Worm (Caenorhabditis elegans) whole organism, late embryonic: ENCODE data around the gene H38K22.7.
A peak's percentile ranks its signal among the peaks of the same experiment; 100 is the strongest.

Experiments
- C08G9.2 ChIP-seq: sonication (generic microtip); optimal IDR thresholded peaks from 2 replicates; lab custom pipeline; 2016; ENCODE audit warnings: mild to moderate bottlenecking, missing genetic modification characterization, moderate library complexity, missing compliant biosample characterization
- C38D4.7 ChIP-seq: fragments of 200-800 bp; sonication (Bioruptor generic); optimal IDR thresholded peaks from 2 replicates; lab custom pipeline; 2018; ENCODE audit warnings: mild to moderate bottlenecking, missing genetic modification characterization, moderate library complexity, missing compliant biosample characterization
- F13H6.1 ChIP-seq: sonication (generic microtip); optimal IDR thresholded peaks from 2 replicates; lab custom pipeline; 2016; ENCODE audit warnings: missing genetic modification characterization, missing compliant biosample characterization
- K02D7.2 ChIP-seq: sonication (generic microtip); optimal IDR thresholded peaks from 2 replicates; lab custom pipeline; 2017; ENCODE audit warnings: mild to moderate bottlenecking, missing genetic modification characterization, missing compliant biosample characterization
- K09A11.1 ChIP-seq: sonication (generic microtip); optimal IDR thresholded peaks from 2 replicates; lab custom pipeline; 2017; ENCODE audit warnings: antibody characterized with exemption, mild to moderate bottlenecking, missing genetic modification characterization, missing compliant biosample characterization; ENCODE audit not compliant: insufficient read depth
- T23F11.4 ChIP-seq: fragments of 200-800 bp; sonication (Bioruptor generic); optimal IDR thresholded peaks from 2 replicates; lab custom pipeline; 2018; ENCODE audit warnings: mild to moderate bottlenecking, missing genetic modification characterization, missing compliant biosample characterization
- ahr-1 ChIP-seq: sonication (generic microtip); optimal IDR thresholded peaks from 2 replicates; lab custom pipeline; 2016; ENCODE audit warnings: missing genetic modification characterization, missing compliant biosample characterization
- ceh-14 ChIP-seq: sonication (generic microtip); optimal IDR thresholded peaks from 2 replicates; lab custom pipeline; 2016; ENCODE audit warnings: missing genotype, missing genetic modification characterization, missing compliant biosample characterization
- ceh-18 ChIP-seq: sonication (generic microtip); optimal IDR thresholded peaks from 2 replicates; lab custom pipeline; 2016; ENCODE audit warnings: missing genetic modification characterization, missing compliant biosample characterization
- ceh-2 ChIP-seq: sonication (generic microtip); optimal IDR thresholded peaks from 2 replicates; lab custom pipeline; 2016; ENCODE audit warnings: missing genotype, missing genetic modification characterization, missing compliant biosample characterization
- ceh-22 ChIP-seq: sonication (generic microtip); optimal IDR thresholded peaks from 2 replicates; lab custom pipeline; 2017; ENCODE audit warnings: missing biosample characterization, missing genetic modification characterization
- ceh-31 ChIP-seq: sonication (generic microtip); optimal IDR thresholded peaks from 2 replicates; lab custom pipeline; 2016; ENCODE audit warnings: missing genetic modification characterization, missing compliant biosample characterization
- dve-1 ChIP-seq: sonication (generic microtip); optimal IDR thresholded peaks from 2 replicates; lab custom pipeline; 2017; ENCODE audit warnings: antibody characterized with exemption, mild to moderate bottlenecking, missing genetic modification characterization, missing compliant biosample characterization
- elt-2 ChIP-seq: sonication (generic microtip); optimal IDR thresholded peaks from 2 replicates; lab custom pipeline; 2016; ENCODE audit warnings: missing genetic modification reagents, missing genetic modification characterization, missing compliant biosample characterization
- ets-4 ChIP-seq: sonication (generic microtip); optimal IDR thresholded peaks from 2 replicates; lab custom pipeline; 2016; ENCODE audit warnings: missing genetic modification characterization, missing compliant biosample characterization
- eyg-1 ChIP-seq: sonication (generic microtip); optimal IDR thresholded peaks from 2 replicates; lab custom pipeline; 2016; ENCODE audit warnings: missing genotype, missing genetic modification characterization, missing compliant biosample characterization
- hlh-13 ChIP-seq: fragments of 200-800 bp; sonication (Bioruptor generic); optimal IDR thresholded peaks from 2 replicates; lab custom pipeline; 2018; ENCODE audit warnings: mild to moderate bottlenecking, missing genetic modification characterization, missing compliant biosample characterization
- hlh-8 ChIP-seq: sonication (generic microtip); optimal IDR thresholded peaks from 2 replicates; lab custom pipeline; 2016; ENCODE audit warnings: missing genotype, missing genetic modification characterization, missing compliant biosample characterization
- lim-6 ChIP-seq: sonication (generic microtip); optimal IDR thresholded peaks from 2 replicates; lab custom pipeline; 2016; ENCODE audit warnings: missing genetic modification characterization, missing compliant biosample characterization
- madf-2 ChIP-seq: sonication (generic microtip); optimal IDR thresholded peaks from 2 replicates; lab custom pipeline; 2017; ENCODE audit warnings: missing genetic modification characterization, missing compliant biosample characterization
- nfya-1 ChIP-seq: sonication (generic microtip); optimal IDR thresholded peaks from 2 replicates; lab custom pipeline; 2017; ENCODE audit warnings: missing genetic modification characterization, mild to moderate bottlenecking, missing compliant biosample characterization, antibody characterized with exemption, moderate library complexity
- nhr-232 ChIP-seq: sonication (generic microtip); optimal IDR thresholded peaks from 2 replicates; lab custom pipeline; 2016; ENCODE audit warnings: missing genetic modification characterization, missing compliant biosample characterization
- npax-4 ChIP-seq: sonication (generic microtip); optimal IDR thresholded peaks from 2 replicates; lab custom pipeline; 2016; ENCODE audit warnings: missing genetic modification characterization, missing compliant biosample characterization
- pha-2 ChIP-seq: sonication (generic microtip); optimal IDR thresholded peaks from 2 replicates; lab custom pipeline; 2017; ENCODE audit warnings: mild to moderate bottlenecking, missing genetic modification characterization, missing compliant biosample characterization
- ref-2 ChIP-seq: sonication (generic microtip); optimal IDR thresholded peaks from 2 replicates; lab custom pipeline; 2016; ENCODE audit warnings: missing genetic modification characterization, missing compliant biosample characterization
- rnt-1 ChIP-seq: sonication (generic microtip); optimal IDR thresholded peaks from 2 replicates; lab custom pipeline; 2016; ENCODE audit warnings: missing genetic modification characterization, missing compliant biosample characterization
- sox-2 ChIP-seq: fragments of 200-800 bp; sonication (Bioruptor generic); IDR thresholded peaks from 2 replicates; pipeline ENCODE4 v1.3.6; 2022; ENCODE audit warnings: missing genetic modification reagents, missing genetic modification characterization, missing compliant biosample characterization
- sox-4 ChIP-seq: sonication (generic microtip); optimal IDR thresholded peaks from 2 replicates; lab custom pipeline; 2017; ENCODE audit warnings: mild to moderate bottlenecking, missing genetic modification characterization, inconsistent platforms, missing compliant biosample characterization
- syd-9 ChIP-seq: sonication (generic microtip); optimal IDR thresholded peaks from 2 replicates; lab custom pipeline; 2016; ENCODE audit warnings: mild to moderate bottlenecking, missing genetic modification characterization, moderate library complexity, missing compliant biosample characterization
- tbx-2 ChIP-seq: sonication (generic microtip); optimal IDR thresholded peaks from 2 replicates; lab custom pipeline; 2016; ENCODE audit warnings: missing genetic modification characterization, missing compliant biosample characterization
- tbx-7 ChIP-seq: sonication (generic microtip); optimal IDR thresholded peaks from 2 replicates; lab custom pipeline; 2016; ENCODE audit warnings: missing genotype, missing genetic modification characterization, missing compliant biosample characterization
- ttx-3 ChIP-seq: sonication (generic microtip); optimal IDR thresholded peaks from 2 replicates; lab custom pipeline; 2016; ENCODE audit warnings: missing genetic modification reagents, missing genetic modification characterization, missing compliant biosample characterization
- unc-42 ChIP-seq: sonication (generic microtip); optimal IDR thresholded peaks from 2 replicates; lab custom pipeline; 2016; ENCODE audit warnings: missing genotype, missing genetic modification characterization, missing compliant biosample characterization
- unc-55 ChIP-seq: sonication (generic microtip); optimal IDR thresholded peaks from 2 replicates; lab custom pipeline; 2017; ENCODE audit warnings: missing biosample characterization, missing genetic modification reagents, missing genetic modification characterization
- unc-86 ChIP-seq: sonication (generic microtip); optimal IDR thresholded peaks from 2 replicates; lab custom pipeline; 2016; ENCODE audit warnings: missing genetic modification characterization, missing compliant biosample characterization
- zip-5 ChIP-seq: sonication (generic microtip); optimal IDR thresholded peaks from 2 replicates; lab custom pipeline; 2016; ENCODE audit warnings: missing genetic modification characterization, missing compliant biosample characterization

The H38K22.7 gene

ce11 chrIII:4330984-4331383, 9.5 kb downstream of the H38K22.7 start, which contains the start of gene gly-6 (continued):
- TF ChIP-seq hlh-13, result no peak

- peak; percentile 26 for TF ChIP-seq tbx-2 (tag; lab: Kevin White, UChicago)
- TF ChIP-seq ceh-2 (tag; lab: Kevin White, UChicago), result no peak
- TF ChIP-seq nfya-1 (tag; lab: Kevin White, UChicago), result peak; percentile 33
These were observed 11.1 kb downstream of the H38K22.7 start, which contains the start of gene cdk-12 for ce11 chrIII:4332543-4333042. Gene cdk-12 (plus strand): TSS chrIII:4332992.

- TF ChIP-seq nfya-1 (tag; lab: Kevin White, UChicago), result peak; percentile 26
- peak; percentile 14 for TF ChIP-seq unc-42 (tag; lab: Kevin White, UChicago)
- peak; percentile 41 for TF ChIP-seq unc-55 (GFP tag; lab: Kevin White, UChicago)
- TF ChIP-seq ahr-1 (tag; lab: Kevin White, UChicago), result no peak
- TF ChIP-seq F13H6.1 (tag; lab: Kevin White, UChicago), result peak; percentile 10
- TF ChIP-seq C08G9.2 (tag; lab: Kevin White, UChicago), result peak; percentile 19
- peak; percentile 13 for TF ChIP-seq ceh-14
- TF ChIP-seq T23F11.4 (GFP tag; lab: Kevin White, UChicago), result no peak
- peak; percentile 51 for TF ChIP-seq ceh-31 (tag; lab: Kevin White, UChicago)
These were observed 14.1 kb downstream of the H38K22.7 start for ce11 chrIII:4335614-4336013.

- TF ChIP-seq C08G9.2 (tag; lab: Kevin White, UChicago), result peak; percentile 84
- TF ChIP-seq unc-86 (tag; lab: Kevin White, UChicago), result no peak
- no peak for TF ChIP-seq nhr-232 (tag; lab: Kevin White, UChicago)
- TF ChIP-seq madf-2, result no peak
- TF ChIP-seq unc-42 (tag; lab: Kevin White, UChicago), result peak; percentile 20
- no peak for TF ChIP-seq eyg-1 (tag; lab: Kevin White, UChicago)
- peak; percentile 60 for TF ChIP-seq tbx-2 (tag; lab: Kevin White, UChicago)
- TF ChIP-seq ref-2 (tag; lab: Kevin White, UChicago), result peak; percentile 35
- TF ChIP-seq ttx-3 (tag; lab: Kevin White, UChicago), result no peak
- no peak for TF ChIP-seq lim-6
- TF ChIP-seq ceh-2 (tag; lab: Kevin White, UChicago), result peak; percentile 80
- peak; percentile 44 for TF ChIP-seq ets-4 (tag; lab: Kevin White, UChicago)
- TF ChIP-seq tbx-7 (tag; lab: Kevin White, UChicago), result peak; percentile 73
- TF ChIP-seq hlh-13, result no peak
- peak; percentile 44 for TF ChIP-seq zip-5 (tag; lab: Kevin White, UChicago)
- peak; percentile 19 for TF ChIP-seq elt-2 (tag; lab: Kevin White, UChicago)
- no peak for TF ChIP-seq dve-1
- TF ChIP-seq T23F11.4 (GFP tag; lab: Kevin White, UChicago), result no peak
- peak; percentile 77 for TF ChIP-seq ceh-31 (tag; lab: Kevin White, UChicago)
- TF ChIP-seq sox-2 (GFP tag; lab: Robert Waterston, UW), result no peak
- peak; percentile 31 for TF ChIP-seq rnt-1 (tag; lab: Kevin White, UChicago)
- peak; percentile 19 for TF ChIP-seq hlh-8 (tag; lab: Kevin White, UChicago)
- no peak for TF ChIP-seq syd-9 (tag; lab: Kevin White, UChicago)
- TF ChIP-seq ceh-18 (tag; lab: Kevin White, UChicago), result no peak
These were observed 21.6 kb downstream of the H38K22.7 start, which contains the start of the genes B0285.3 and lcmt-1 for ce11 chrIII:4343070-4343469. Gene B0285.3 (minus strand): TSS chrIII:4343336. Gene lcmt-1 (plus strand): TSS chrIII:4343446.

- TF ChIP-seq syd-9 (tag; lab: Kevin White, UChicago) (no peak), ceh-18 (tag; lab: Kevin White, UChicago) (no peak), sox-4 (tag; lab: Kevin White, UChicago) (no peak), pha-2 (no peak), K02D7.2 (tag; lab: Kevin White, UChicago) (no peak), unc-55 (GFP tag; lab: Kevin White, UChicago) (no peak), lim-6 (no peak), F13H6.1 (tag; lab: Kevin White, UChicago) (no peak), ahr-1 (tag; lab: Kevin White, UChicago) (no peak), K09A11.1 (tag; lab: Kevin White, UChicago) (no peak), C38D4.7 (GFP tag; lab: Kevin White, UChicago) (no peak), npax-4 (no peak), ceh-22 (tag; lab: Kevin White, UChicago) (no peak)
These were observed 23.5 kb downstream of the H38K22.7 start, which contains the start of gene hse-5 for ce11 chrIII:4345034-4345433. Gene hse-5 (plus strand): TSS chrIII:4345334.
